Worm (Caenorhabditis elegans): ENCODE data around the gene tre-5.

DNA sequence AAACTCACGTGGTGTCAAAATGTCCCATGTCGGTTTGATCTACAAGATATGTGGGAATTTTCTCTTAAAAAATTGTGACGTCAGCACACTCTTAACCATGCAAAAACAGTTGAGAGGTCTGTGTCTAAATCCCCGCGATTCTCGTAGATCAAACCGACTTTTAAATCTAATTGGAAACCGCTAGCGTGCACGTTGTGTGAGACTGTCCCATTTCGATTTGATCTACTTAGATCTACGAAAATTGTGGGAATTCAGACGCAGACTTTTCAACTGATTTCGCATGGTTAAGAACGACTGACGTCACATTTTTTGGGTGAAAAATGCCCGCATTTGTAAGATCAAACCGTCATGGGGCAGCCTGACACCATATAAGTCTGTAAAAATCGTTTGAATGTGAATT is 2.8 kb upstream of the tre-5 start:
- TF ChIP-seq ref-1 (GFP tag; conservative IDR thresholded peaks at IDR 0.05) (no peak), ztf-23 (GFP tag; IDR thresholded peaks at IDR 0.05) (no peak), T22C8.4 (GFP tag; IDR thresholded peaks at IDR 0.05) (no peak), flt-1 (GFP tag; IDR thresholded peaks at IDR 0.05) (no peak)
